Fruit fly (Drosophila melanogaster): ENCODE measurements around the gene His2Av.

Gene His2Av

DNA sequence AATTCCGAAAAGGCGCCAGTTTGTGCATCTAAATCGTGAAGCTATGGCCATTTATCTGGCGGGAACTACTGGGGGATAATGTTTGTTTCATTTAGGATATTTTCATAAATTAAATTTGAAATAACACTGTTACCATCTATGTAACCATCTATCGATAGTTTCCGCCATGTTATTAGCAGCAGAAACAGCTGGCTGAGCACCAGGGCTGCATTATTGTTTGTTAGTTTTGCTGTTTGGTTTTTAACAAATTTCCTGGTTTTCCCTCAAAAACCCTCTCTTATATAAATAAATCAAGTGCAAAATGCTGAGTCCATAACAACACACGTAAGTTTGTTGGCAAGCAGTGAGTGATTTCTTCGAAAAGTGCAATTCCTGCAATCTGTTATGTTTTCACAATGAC, 9.7 kb downstream of the His2Av start, which contains the start of gene CG5500 (continued):
- TF ChIP-seq CG6791 (GFP tag; IDR thresholded peaks at IDR 0.05; ENCODE audit: partially characterized antibody) (no peak), dmrt99B (tag; optimal IDR thresholded peaks at IDR 0.05) (no peak), Asciz (GFP tag; optimal IDR thresholded peaks at IDR 0.05) (no peak), CG10274 (GFP tag; optimal IDR thresholded peaks at IDR 0.05) (no peak), CG17361 (GFP tag; IDR thresholded peaks at IDR 0.05) (no peak), pzg (GFP tag; optimal IDR thresholded peaks at IDR 0.05) (peak; percentile 50), nerfin-2 (GFP tag; IDR thresholded peaks at IDR 0.05; ENCODE audit: partially characterized antibody) (0 out of 2 replicates have a peak, but pooled peaks have one; percentile 13), Ptx1 (GFP tag; IDR thresholded peaks at IDR 0.05) (no peak), CG13775 (GFP tag; optimal IDR thresholded peaks at IDR 0.05) (no peak), Max (GFP tag; optimal IDR thresholded peaks at IDR 0.05) (no peak), Hr51 (GFP tag; optimal IDR thresholded peaks at IDR 0.05) (no peak), CG17612 (GFP tag; IDR thresholded peaks at IDR 0.05) (no peak), row (GFP tag; IDR thresholded peaks at IDR 0.05) (peak; percentile 12; the same call in 1 of the 3 replicates), btn (GFP tag; optimal IDR thresholded peaks at IDR 0.05) (no peak), Dll (GFP tag; IDR thresholded peaks at IDR 0.05; ENCODE audit: partially characterized antibody) (peak; percentile 10; the same call in 3 of the 4 replicates), CG8388 (GFP tag; optimal IDR thresholded peaks at IDR 0.05) (no peak), CG34224 (GFP tag; IDR thresholded peaks at IDR 0.05; ENCODE audit: partially characterized antibody) (peak; percentile 26; the same call in 2 of the 3 replicates), Hr3 (GFP tag; optimal IDR thresholded peaks at IDR 0.05) (no peak), kay (GFP tag; optimal IDR thresholded peaks at IDR 0.05) (no peak), NK7.1 (GFP tag; optimal IDR thresholded peaks at IDR 0.05) (no peak), CG32532 (GFP tag; IDR thresholded peaks at IDR 0.05) (no peak), CG14860 (GFP tag; IDR thresholded peaks at IDR 0.05; ENCODE audit: partially characterized antibody) (no peak), fd102C (GFP tag; optimal IDR thresholded peaks at IDR 0.05) (no peak), sug (tag; optimal IDR thresholded peaks at IDR 0.05) (peak; percentile 10), dati (GFP tag; IDR thresholded peaks at IDR 0.05) (no peak), ase (GFP tag; IDR thresholded peaks at IDR 0.05) (no peak), CG1602 (GFP tag; optimal IDR thresholded peaks at IDR 0.05) (no peak), ERR (GFP tag; optimal IDR thresholded peaks at IDR 0.05) (no peak), HLH4C (GFP tag; IDR thresholded peaks at IDR 0.05; ENCODE audit: partially characterized antibody) (no peak; the same call in 2 of the 3 replicates), E2f1 (GFP tag; IDR thresholded peaks at IDR 0.05) (no peak), sim (GFP tag; IDR thresholded peaks at IDR 0.05) (no peak), ci (GFP tag; IDR thresholded peaks at IDR 0.05) (no peak), bsh (GFP tag; optimal IDR thresholded peaks at IDR 0.05) (no peak), GATAe (GFP tag; conservative IDR thresholded peaks at IDR 0.05) (no peak), Nf-YA (GFP tag; IDR thresholded peaks at IDR 0.05) (no peak), insv (GFP tag; optimal IDR thresholded peaks at IDR 0.05) (no peak), CG18262 (tag; optimal IDR thresholded peaks at IDR 0.05) (no peak), E2f2 (GFP tag; IDR thresholded peaks at IDR 0.05) (peak; percentile 63), Abd-B (GFP tag; optimal IDR thresholded peaks at IDR 0.05) (no peak), CG12942 (GFP tag; optimal IDR thresholded peaks at IDR 0.05) (no peak), Atf3 (GFP tag; optimal IDR thresholded peaks at IDR 0.05) (no peak), Bdp1 (GFP tag; optimal IDR thresholded peaks at IDR 0.05) (no peak), CG32767 (GFP tag; IDR thresholded peaks at IDR 0.05) (no peak), bcd (GFP tag; optimal IDR thresholded peaks at IDR 0.05) (no peak), CG14014 (GFP tag; IDR thresholded peaks at IDR 0.05) (no peak), Oli (tag; optimal IDR thresholded peaks at IDR 0.05) (no peak), CG34422 (GFP tag; IDR thresholded peaks at IDR 0.05) (no peak), ap (GFP tag; IDR thresholded peaks at IDR 0.05) (no peak), Hr78 (GFP tag; optimal IDR thresholded peaks at IDR 0.05) (no peak), Stat92E (GFP tag; optimal IDR thresholded peaks at IDR 0.05) (no peak)
